Worm (Caenorhabditis elegans) whole organism, L4 larva: ENCODE measurements around the gene C14A4.9.

Experiments
- Y75B8A.6 ChIP-seq: fragments of 200-800 bp; sonication (Bioruptor generic); IDR thresholded peaks from 2 replicates; pipeline ENCODE4 v1.3.6; 2022; ENCODE audit warnings: missing genetic modification reagents, missing genetic modification characterization, missing compliant biosample characterization
- ZK546.5 ChIP-seq, 2 experiments: sonication (generic microtip); optimal IDR thresholded peaks; 2 replicates each; lab custom pipeline; 2017; ENCODE audit warnings: missing biosample characterization in 2 of 2, missing genetic modification characterization in 2 of 2
- ceh-44 ChIP-seq: fragments of 200-800 bp; sonication (Bioruptor generic); IDR thresholded peaks from 2 replicates; pipeline ENCODE4 v1.3.6; 2022; ENCODE audit warnings: missing genetic modification reagents, missing genetic modification characterization, missing compliant biosample characterization
- hlh-30 ChIP-seq: sonication (generic microtip); optimal IDR thresholded peaks from 2 replicates; lab custom pipeline; 2017; ENCODE audit warnings: antibody characterized with exemption, mild to moderate bottlenecking, missing genetic modification characterization, missing compliant biosample characterization; ENCODE audit not compliant: insufficient read depth
- lin-39 ChIP-seq: fragments of 150-350 bp; optimal IDR thresholded peaks from 2 replicates; lab custom pipeline; 2014; ENCODE audit warnings: missing biosample characterization, missing genetic modification reagents, missing genetic modification characterization
- mxl-3 ChIP-seq: fragments of 200-800 bp; sonication (Bioruptor generic); optimal IDR thresholded peaks from 2 replicates; lab custom pipeline; 2018; ENCODE audit warnings: mild to moderate bottlenecking, missing genetic modification characterization, missing compliant biosample characterization
- nhr-10 ChIP-seq: fragments of 150-350 bp; optimal IDR thresholded peaks from 2 replicates; lab custom pipeline; 2014; ENCODE audit warnings: missing biosample characterization, missing genetic modification characterization
- nhr-237 ChIP-seq: sonication (generic microtip); optimal IDR thresholded peaks from 2 replicates; lab custom pipeline; 2017; ENCODE audit warnings: missing biosample characterization, missing genetic modification characterization
- nhr-28 ChIP-seq: fragments of 150-350 bp; optimal IDR thresholded peaks from 2 replicates; lab custom pipeline; 2014; ENCODE audit warnings: missing biosample characterization, missing genetic modification characterization
- sdz-12 ChIP-seq: fragments of 200-800 bp; sonication (Bioruptor generic); optimal IDR thresholded peaks from 2 replicates; lab custom pipeline; 2018; ENCODE audit warnings: mild to moderate bottlenecking, missing genetic modification characterization, missing compliant biosample characterization
- snpc-4 ChIP-seq: fragments of 150-350 bp; optimal IDR thresholded peaks from 2 replicates; lab custom pipeline; 2014; ENCODE audit warnings: missing biosample characterization, missing genetic modification characterization
- zag-1 ChIP-seq: fragments of 150-350 bp; optimal IDR thresholded peaks from 2 replicates; lab custom pipeline; 2014; ENCODE audit warnings: missing biosample characterization, missing genetic modification characterization

DNA sequence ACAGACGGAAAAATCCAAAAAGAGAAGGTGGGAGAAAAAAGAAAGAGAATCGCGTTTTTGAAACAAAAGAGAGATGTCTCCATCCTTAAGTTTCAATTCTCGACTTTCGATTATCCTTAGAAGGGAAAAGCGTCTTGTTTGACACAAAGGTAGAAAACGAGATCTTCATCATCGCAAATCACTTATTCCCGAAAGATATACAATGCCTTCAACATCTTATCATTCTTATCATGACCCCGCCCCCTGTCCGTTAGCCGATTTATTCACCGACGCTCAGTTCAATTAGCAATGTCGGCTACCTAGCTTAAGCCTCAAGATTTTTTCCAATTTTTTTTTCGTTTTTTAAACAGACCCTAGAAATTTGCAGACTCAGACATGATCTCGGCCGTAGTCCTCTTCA, at the start of gene C14A4.9:
- TF ChIP-seq snpc-4: no peak
- no peak for TF ChIP-seq nhr-10 (tag; lab: Kevin White, UChicago)
- TF ChIP-seq ceh-44: no peak
- no peak for TF ChIP-seq ZK546.5 (tag; optimal IDR thresholded peaks at IDR 0.05; lab: Kevin White, UChicago)
- TF ChIP-seq mxl-3 (GFP tag; lab: Kevin White, UChicago): no peak
- no peak for TF ChIP-seq lin-39 (tag; lab: Kevin White, UChicago)
- TF ChIP-seq sdz-12 (GFP tag; lab: Kevin White, UChicago): no peak
- TF ChIP-seq hlh-30 (tag; lab: Kevin White, UChicago): no peak
- no peak for TF ChIP-seq nhr-28 (tag; lab: Kevin White, UChicago)
- TF ChIP-seq zag-1: no peak
- TF ChIP-seq nhr-237: no peak
- no peak for TF ChIP-seq Y75B8A.6
